Fruit fly (Drosophila melanogaster) whole organism, embryonic: Measurements from ENCODE around the gene Dbp21E2.

ENCODE experiments used
- Atf-2 ChIP-seq: fragments of 200-800 bp; sonication (Bioruptor generic); optimal IDR thresholded peaks from 2 replicates; lab custom pipeline; 2016; ENCODE audit warnings: missing biosample characterization, missing genetic modification characterization
- Bgb ChIP-seq: fragments of 200-800 bp; sonication (Bioruptor generic); IDR thresholded peaks from 2 replicates; pipeline ENCODE4 v1.3.6; 2022; ENCODE audit warnings: missing biosample characterization, missing genetic modification characterization; ENCODE audit not compliant: partially characterized antibody
- CG10543 ChIP-seq: fragments of 200-800 bp; sonication (Bioruptor generic); optimal IDR thresholded peaks from 3 replicates; lab custom pipeline; 2017; ENCODE audit warnings: missing biosample characterization, mild to moderate bottlenecking, missing genetic modification characterization, moderate library complexity
- CG11093 ChIP-seq: fragments of 200-800 bp; sonication (Bioruptor generic); IDR thresholded peaks from 3 replicates; pipeline ENCODE4 v1.3.6; 2022; ENCODE audit warnings: missing biosample characterization, missing genetic modification characterization
- CG11696 ChIP-seq: fragments of 200-800 bp; sonication (Bioruptor generic); IDR thresholded peaks from 2 replicates; pipeline ENCODE4 v1.3.6; 2022; ENCODE audit warnings: missing biosample characterization, missing genetic modification characterization
- CG12299 ChIP-seq: fragments of 200-800 bp; sonication (Bioruptor generic); optimal IDR thresholded peaks from 2 replicates; lab custom pipeline; 2018; ENCODE audit warnings: missing biosample characterization, mild to moderate bottlenecking, missing genetic modification characterization
- CG13296 ChIP-seq: fragments of 200-800 bp; sonication (Bioruptor generic); optimal IDR thresholded peaks from 3 replicates; lab custom pipeline; 2018; ENCODE audit warnings: missing biosample characterization, mild to moderate bottlenecking, missing genetic modification characterization
- CG13624 ChIP-seq: fragments of 200-800 bp; sonication (Bioruptor generic); optimal IDR thresholded peaks from 2 replicates; lab custom pipeline; 2016; ENCODE audit warnings: missing biosample characterization, missing genetic modification characterization
- CG14014 ChIP-seq: fragments of 200-800 bp; sonication (Bioruptor generic); IDR thresholded peaks from 2 replicates; pipeline ENCODE4 v1.3.6; 2022; ENCODE audit warnings: missing biosample characterization, missing genetic modification characterization
- CG15479 ChIP-seq: fragments of 200-800 bp; sonication (Bioruptor generic); optimal IDR thresholded peaks from 3 replicates; lab custom pipeline; 2019; ENCODE audit warnings: missing biosample characterization, mild to moderate bottlenecking, missing genetic modification characterization, moderate library complexity
- CG15696 ChIP-seq: fragments of 200-800 bp; sonication (Bioruptor generic); optimal IDR thresholded peaks from 2 replicates; lab custom pipeline; 2019; ENCODE audit warnings: missing biosample characterization, mild to moderate bottlenecking, missing genetic modification characterization, moderate library complexity
- CG18599 ChIP-seq: fragments of 200-800 bp; sonication (Bioruptor generic); optimal IDR thresholded peaks from 3 replicates; lab custom pipeline; 2017; ENCODE audit warnings: missing biosample characterization, missing genetic modification characterization, mild to moderate bottlenecking, moderate library complexity, missing genetic modification reagents
- CG2712 ChIP-seq: fragments of 200-800 bp; optimal IDR thresholded peaks from 3 replicates; lab custom pipeline; 2019; ENCODE audit warnings: missing biosample characterization, mild to moderate bottlenecking, missing genetic modification characterization, moderate library complexity
- CG3065 ChIP-seq: fragments of 200-800 bp; sonication (Bioruptor generic); optimal IDR thresholded peaks from 2 replicates; lab custom pipeline; 2016; ENCODE audit warnings: missing biosample characterization, missing genetic modification characterization
- CG31224 ChIP-seq: fragments of 200-800 bp; sonication (Bioruptor generic); IDR thresholded peaks from 2 replicates; pipeline ENCODE4 v1.3.6; 2022; ENCODE audit warnings: missing biosample characterization, missing genetic modification characterization
- CG5180 ChIP-seq: fragments of 200-800 bp; sonication (Bioruptor generic); optimal IDR thresholded peaks from 3 replicates; lab custom pipeline; 2017; ENCODE audit warnings: missing biosample characterization, missing genetic modification characterization, mild to moderate bottlenecking, moderate library complexity, missing genetic modification reagents
- CG7963 ChIP-seq: fragments of 200-800 bp; sonication (Bioruptor generic); IDR thresholded peaks from 3 replicates; pipeline ENCODE4 v1.3.6; 2022; ENCODE audit warnings: missing biosample characterization, missing genetic modification characterization; ENCODE audit not compliant: partially characterized antibody
- CG8765 ChIP-seq: fragments of 200-800 bp; sonication (Bioruptor generic); IDR thresholded peaks from 2 replicates; pipeline ENCODE4 v1.3.6; 2022; ENCODE audit warnings: missing biosample characterization, missing genetic modification characterization
- CG9215 ChIP-seq: fragments of 200-800 bp; sonication (Bioruptor generic); IDR thresholded peaks from 2 replicates; pipeline ENCODE4 v1.3.6; 2022; ENCODE audit warnings: missing biosample characterization, missing genetic modification characterization
- CkIIα-i1 ChIP-seq: fragments of 200-800 bp; sonication (Bioruptor generic); IDR thresholded peaks from 2 replicates; pipeline ENCODE4 v1.3.6; 2022; ENCODE audit warnings: missing biosample characterization, missing genetic modification characterization
- CoRest ChIP-seq: fragments of 200-800 bp; sonication (Bioruptor generic); optimal IDR thresholded peaks from 3 replicates; lab custom pipeline; 2018; ENCODE audit warnings: missing biosample characterization, mild to moderate bottlenecking, missing genetic modification characterization, moderate library complexity
- Deaf1 ChIP-seq: fragments of 200-800 bp; optimal IDR thresholded peaks from 3 replicates; lab custom pipeline; 2019; ENCODE audit warnings: missing biosample characterization, mild to moderate bottlenecking, missing genetic modification characterization, moderate library complexity
- Eip74EF ChIP-seq, 2 experiments: fragments of 200-800 bp in 1 of 2; fragments of >200 bp in 1 of 2; sonication (Bioruptor generic) in 1 of 2; optimal IDR thresholded peaks; 2 replicates each; lab custom pipeline; 2017 to 2019; ENCODE audit warnings: missing biosample characterization in 2 of 2, missing genetic modification characterization in 2 of 2, mild to moderate bottlenecking in 1 of 2, moderate library complexity in 1 of 2
- Fer3 ChIP-seq: fragments of 200-800 bp; sonication (Bioruptor generic); optimal IDR thresholded peaks from 2 replicates; lab custom pipeline; 2018; ENCODE audit warnings: missing biosample characterization, mild to moderate bottlenecking, missing genetic modification characterization, moderate library complexity
- Kr ChIP-seq: fragments of 200-800 bp; sonication (Bioruptor generic); optimal IDR thresholded peaks from 2 replicates; lab custom pipeline; 2017; ENCODE audit warnings: missing biosample characterization, mild to moderate bottlenecking, missing genetic modification characterization
- Lhr ChIP-seq: fragments of 200-800 bp; sonication (Bioruptor generic); optimal IDR thresholded peaks from 3 replicates; lab custom pipeline; 2017; ENCODE audit warnings: mild to moderate bottlenecking, missing biosample characterization, missing genetic modification reagents, missing genetic modification characterization
- MESR4 ChIP-seq: fragments of 200-800 bp; sonication (Bioruptor generic); optimal IDR thresholded peaks from 2 replicates; lab custom pipeline; 2018; ENCODE audit warnings: missing biosample characterization, mild to moderate bottlenecking, missing genetic modification characterization, moderate library complexity
- Mrtf ChIP-seq: fragments of 200-800 bp; sonication (Bioruptor generic); IDR thresholded peaks from 3 replicates; pipeline ENCODE4 v1.3.6; 2022; ENCODE audit warnings: missing biosample characterization, missing genetic modification characterization
- NC2α ChIP-seq: fragments of 200-800 bp; sonication (Bioruptor generic); optimal IDR thresholded peaks from 2 replicates; lab custom pipeline; 2016; ENCODE audit warnings: missing biosample characterization, missing genetic modification characterization
- Nf-YA ChIP-seq: fragments of 200-800 bp; sonication (Bioruptor generic); IDR thresholded peaks from 2 replicates; pipeline ENCODE4 v1.3.6; 2022; ENCODE audit warnings: missing biosample characterization, missing genetic modification characterization
- Ssrp ChIP-seq: fragments of 200-800 bp; sonication (Bioruptor generic); optimal IDR thresholded peaks from 2 replicates; lab custom pipeline; 2018; ENCODE audit warnings: missing biosample characterization, mild to moderate bottlenecking, missing genetic modification characterization, moderate library complexity
- aop ChIP-seq: fragments of 200-800 bp; sonication (Bioruptor generic); IDR thresholded peaks from 2 replicates; pipeline ENCODE4 v1.3.6; 2022; ENCODE audit warnings: missing biosample characterization, missing genetic modification characterization
- ato ChIP-seq: fragments of 200-800 bp; sonication (Bioruptor generic); IDR thresholded peaks from 2 replicates; pipeline ENCODE4 v1.3.6; 2022; ENCODE audit warnings: missing biosample characterization, missing genetic modification characterization; ENCODE audit not compliant: partially characterized antibody
- cas ChIP-seq: fragments of 200-800 bp; sonication (Bioruptor generic); IDR thresholded peaks from 2 replicates; pipeline ENCODE4 v1.3.6; 2022; ENCODE audit warnings: missing biosample characterization, missing genetic modification characterization
- ftz-f1 ChIP-seq: fragments of 200-800 bp; sonication (Bioruptor generic); optimal IDR thresholded peaks from 2 replicates; lab custom pipeline; 2016; ENCODE audit warnings: missing biosample characterization, missing genetic modification characterization
- gfzf ChIP-seq: fragments of 200-800 bp; sonication (Bioruptor generic); optimal IDR thresholded peaks from 2 replicates; lab custom pipeline; 2016; ENCODE audit warnings: missing biosample characterization, mild to moderate bottlenecking, missing genetic modification characterization, moderate library complexity
- jing ChIP-seq: fragments of 200-800 bp; sonication (Bioruptor generic); optimal IDR thresholded peaks from 2 replicates; lab custom pipeline; 2018; ENCODE audit warnings: missing biosample characterization, mild to moderate bottlenecking, missing genetic modification characterization
- luna ChIP-seq: fragments of 200-800 bp; sonication (Bioruptor generic); optimal IDR thresholded peaks from 2 replicates; lab custom pipeline; 2016; ENCODE audit warnings: missing biosample characterization, missing genetic modification characterization
- maf-S ChIP-seq: fragments of 200-800 bp; sonication (Bioruptor generic); optimal IDR thresholded peaks from 2 replicates; lab custom pipeline; 2016; ENCODE audit warnings: missing biosample characterization, missing genetic modification characterization
- nerfin-2 ChIP-seq: fragments of 200-800 bp; sonication (Bioruptor generic); IDR thresholded peaks from 2 replicates; pipeline ENCODE4 v1.3.6; 2022; ENCODE audit warnings: missing biosample characterization, missing genetic modification characterization; ENCODE audit not compliant: partially characterized antibody
- pros ChIP-seq: fragments of 200-800 bp; sonication (Bioruptor generic); optimal IDR thresholded peaks from 3 replicates; lab custom pipeline; 2019; ENCODE audit warnings: missing biosample characterization, mild to moderate bottlenecking, missing genetic modification characterization, moderate library complexity
- ro ChIP-seq: fragments of 200-800 bp; sonication (Bioruptor generic); IDR thresholded peaks from 2 replicates; pipeline ENCODE4 v1.3.6; 2022; ENCODE audit warnings: missing biosample characterization, missing genetic modification characterization
- salm ChIP-seq: fragments of 200-800 bp; sonication (Bioruptor generic); optimal IDR thresholded peaks from 2 replicates; lab custom pipeline; 2018; ENCODE audit warnings: missing biosample characterization, mild to moderate bottlenecking, missing genetic modification characterization
- schlank ChIP-seq: fragments of 200-800 bp; sonication (Bioruptor generic); optimal IDR thresholded peaks from 2 replicates; lab custom pipeline; 2018; ENCODE audit warnings: missing biosample characterization, mild to moderate bottlenecking, missing genetic modification characterization
- sens ChIP-seq: fragments of 200-800 bp; sonication (Bioruptor generic); peaks from one replicate; lab custom pipeline; 2016; ENCODE audit warnings: missing biosample characterization, missing genetic modification characterization
- sens-2 ChIP-seq: fragments of 200-800 bp; sonication (Bioruptor generic); IDR thresholded peaks from 2 replicates; pipeline ENCODE4 v1.3.6; 2022; ENCODE audit warnings: missing biosample characterization, missing genetic modification characterization
- tio ChIP-seq: fragments of 200-800 bp; sonication (Bioruptor generic); optimal IDR thresholded peaks from 2 replicates; lab custom pipeline; 2017; ENCODE audit warnings: missing biosample characterization, missing genetic modification characterization, inconsistent platforms
- trh ChIP-seq: fragments of 200-800 bp; sonication (Bioruptor generic); optimal IDR thresholded peaks from 2 replicates; lab custom pipeline; 2016; ENCODE audit warnings: missing biosample characterization, missing genetic modification characterization
- twi ChIP-seq: fragments of 200-800 bp; optimal IDR thresholded peaks from 2 replicates; lab custom pipeline; 2019; ENCODE audit warnings: missing biosample characterization, mild to moderate bottlenecking, missing genetic modification characterization, moderate library complexity
- usp ChIP-seq: fragments of >200 bp; optimal IDR thresholded peaks from 2 replicates; lab custom pipeline; 2017; ENCODE audit warnings: missing biosample characterization, missing genetic modification characterization
- zf30C ChIP-seq: fragments of 200-800 bp; sonication (Bioruptor generic); optimal IDR thresholded peaks from 3 replicates; lab custom pipeline; 2018; ENCODE audit warnings: missing biosample characterization, mild to moderate bottlenecking, missing genetic modification characterization

Dbp21E2 gene

dm6 chr2L:856001-856400 lies 44.6 kb downstream of the Dbp21E2 start:
- TF ChIP-seq ro (GFP tag; lab: Robert Waterston, UW) (no peak), Mrtf (GFP tag; lab: Robert Waterston, UW) (no peak), CG18599 (GFP tag; lab: Kevin White, UChicago) (peak; percentile 77), Deaf1 (tag; lab: Kevin White, UChicago) (no peak), CoRest (tag; lab: Kevin White, UChicago) (no peak), salm (tag; lab: Kevin White, UChicago) (no peak), maf-S (GFP tag; lab: Kevin White, UChicago) (no peak), Ssrp (tag; lab: Kevin White, UChicago) (no peak), ftz-f1 (GFP tag; lab: Kevin White, UChicago) (no peak), CG12299 (tag; lab: Kevin White, UChicago) (no peak), CG14014 (GFP tag; lab: Robert Waterston, UW) (0 out of 2 replicates have a peak, but pooled peaks have one; percentile 19), CG13624 (GFP tag; lab: Kevin White, UChicago) (no peak), CG13296 (peak; percentile 14), CG15479 (GFP tag; lab: Kevin White, UChicago) (no peak), CG5180 (GFP tag; lab: Kevin White, UChicago) (no peak), luna (GFP tag; lab: Kevin White, UChicago) (no peak), CG11093 (no peak), Eip74EF (GFP tag; optimal IDR thresholded peaks at IDR 0.05; lab: Kevin White, UChicago) (no peak), Bgb (GFP tag; lab: Robert Waterston, UW) (no peak), CG7963 (no peak), CG31224 (no peak), jing (GFP tag; lab: Kevin White, UChicago) (no peak), pros (no peak), sens-2 (GFP tag; lab: Robert Waterston, UW) (no peak), usp (no peak), CG11696 (peak; percentile 21; the same call in 1 of the 2 replicates), Nf-YA (no peak), NC2α (no peak), CG9215 (GFP tag; lab: Robert Waterston, UW) (no peak), MESR4 (GFP tag; lab: Kevin White, UChicago) (no peak), schlank (tag; lab: Kevin White, UChicago) (peak; percentile 54), tio (GFP tag; lab: Kevin White, UChicago) (no peak), nerfin-2 (GFP tag; lab: Robert Waterston, UW) (no peak), CG15696 (peak; percentile 39), Fer3 (tag; lab: Kevin White, UChicago) (no peak), CG2712 (tag; lab: Kevin White, UChicago) (no peak), zf30C (no peak), ato (GFP tag; lab: Robert Waterston, UW) (no peak), twi (no peak), sens (GFP tag; lab: Kevin White, UChicago) (peak; percentile 82), trh (GFP tag; lab: Kevin White, UChicago) (no peak), Atf-2 (GFP tag; lab: Kevin White, UChicago) (no peak), CG10543 (peak; percentile 40), gfzf (no peak), Kr (no peak), CG3065 (GFP tag; lab: Kevin White, UChicago) (no peak), CG8765 (GFP tag; lab: Robert Waterston, UW) (no peak), Lhr (GFP tag; lab: Kevin White, UChicago) (no peak), CkIIα-i1 (GFP tag; lab: Robert Waterston, UW) (no peak), aop (no peak), cas (GFP tag; lab: Robert Waterston, UW) (no peak)
